Fruit fly (Drosophila melanogaster): ENCODE results near the gene Chsy.

Gene Chsy

dm6 chrX:15632669-15633068 lies 39.3 kb upstream of the Chsy start (continued):
- TF ChIP-seq Ptx1 (GFP tag; IDR thresholded peaks at IDR 0.05) (peak; percentile 33), Dll (GFP tag; IDR thresholded peaks at IDR 0.05; ENCODE audit: partially characterized antibody) (no peak), slbo (GFP tag; IDR thresholded peaks at IDR 0.05) (no peak), HLH4C (GFP tag; IDR thresholded peaks at IDR 0.05; ENCODE audit: partially characterized antibody) (no peak), Jarid2 (GFP tag; optimal IDR thresholded peaks at IDR 0.05) (no peak), Lhr (GFP tag; optimal IDR thresholded peaks at IDR 0.05) (no peak), CG3407 (GFP tag; optimal IDR thresholded peaks at IDR 0.05) (no peak), Med (GFP tag) (peak; percentile 68), CG10147 (GFP tag; optimal IDR thresholded peaks at IDR 0.05) (no peak), lov (optimal IDR thresholded peaks at IDR 0.05) (no peak), lov (GFP tag; IDR thresholded peaks at IDR 0.05) (no peak), ap (GFP tag; IDR thresholded peaks at IDR 0.05) (no peak), Dad (GFP tag; optimal IDR thresholded peaks at IDR 0.05) (no peak), Blimp-1 (GFP tag; optimal IDR thresholded peaks at IDR 0.05) (peak; percentile 46), da (GFP tag; optimal IDR thresholded peaks at IDR 0.05) (no peak), gfzf (GFP tag; optimal IDR thresholded peaks at IDR 0.05) (no peak), CG8290 (GFP tag; optimal IDR thresholded peaks at IDR 0.05) (no peak), CG8290 (tag; optimal IDR thresholded peaks at IDR 0.05) (peak in 1 of 2 experiments; percentile 17), CG31388 (GFP tag; optimal IDR thresholded peaks at IDR 0.05) (no peak), CG18619 (GFP tag; optimal IDR thresholded peaks at IDR 0.05) (no peak), p53 (GFP tag; optimal IDR thresholded peaks at IDR 0.05) (no peak), Atf6 (GFP tag; IDR thresholded peaks at IDR 0.05) (no peak), CG10565 (GFP tag; optimal IDR thresholded peaks at IDR 0.05) (no peak), nom (GFP tag; optimal IDR thresholded peaks at IDR 0.05) (no peak), CG6854 (GFP tag; optimal IDR thresholded peaks at IDR 0.05) (no peak), chinmo (GFP tag; IDR thresholded peaks at IDR 0.05; ENCODE audit: partially characterized antibody) (no peak), CG2120 (GFP tag; optimal IDR thresholded peaks at IDR 0.05) (no peak), CG9609 (GFP tag; optimal IDR thresholded peaks at IDR 0.05) (no peak), Pdp1 (GFP tag; optimal IDR thresholded peaks at IDR 0.05) (no peak), Oaz (GFP tag; IDR thresholded peaks at IDR 0.05) (no peak), CG9797 (GFP tag; optimal IDR thresholded peaks at IDR 0.05) (no peak), Aef1 (GFP tag; IDR thresholded peaks at IDR 0.05) (no peak), ham (GFP tag; IDR thresholded peaks at IDR 0.05) (no peak), sim (GFP tag; IDR thresholded peaks at IDR 0.05) (no peak), CG13624 (GFP tag; optimal IDR thresholded peaks at IDR 0.05) (no peak), eve (GFP tag; optimal IDR thresholded peaks at IDR 0.05) (peak in 1 of 2 experiments; percentile 22), ftz-f1 (GFP tag; optimal IDR thresholded peaks at IDR 0.05) (no peak), CG6654 (GFP tag; optimal IDR thresholded peaks at IDR 0.05) (no peak), Camta (GFP tag; optimal IDR thresholded peaks at IDR 0.05) (no peak), row (GFP tag; IDR thresholded peaks at IDR 0.05) (0 out of 3 replicates have a peak, but pooled peaks have one; percentile 28), sd (tag; optimal IDR thresholded peaks at IDR 0.05) (no peak), en (GFP tag; optimal IDR thresholded peaks at IDR 0.05) (no peak), CG11504 (tag; optimal IDR thresholded peaks at IDR 0.05) (peak; percentile 39), CG14965 (GFP tag; optimal IDR thresholded peaks at IDR 0.05; ENCODE audit: borderline replicate concordance) (no peak), CG15269 (tag; optimal IDR thresholded peaks at IDR 0.05) (peak; percentile 15), CG17912 (GFP tag; optimal IDR thresholded peaks at IDR 0.05) (no peak), CG10543 (GFP tag; optimal IDR thresholded peaks at IDR 0.05) (no peak), CG3281 (GFP tag; optimal IDR thresholded peaks at IDR 0.05) (no peak), Antp (GFP tag; optimal IDR thresholded peaks at IDR 0.05) (no peak), inv (GFP tag; IDR thresholded peaks at IDR 0.05; ENCODE audit: partially characterized antibody) (no peak), E2f1 (GFP tag; IDR thresholded peaks at IDR 0.05) (no peak), amos (GFP tag; IDR thresholded peaks at IDR 0.05; ENCODE audit: partially characterized antibody) (no peak)

All from whole organism, embryonic.